Worm (Caenorhabditis elegans) whole organism, late embryonic: ENCODE data around the gene ins-15.

ENCODE experiments used
- F13H6.1 ChIP-seq: sonication (generic microtip); optimal IDR thresholded peaks from 2 replicates; lab custom pipeline; 2016; ENCODE audit warnings: missing genetic modification characterization, missing compliant biosample characterization
- K09A11.1 ChIP-seq: sonication (generic microtip); optimal IDR thresholded peaks from 2 replicates; lab custom pipeline; 2017; ENCODE audit warnings: antibody characterized with exemption, mild to moderate bottlenecking, missing genetic modification characterization, missing compliant biosample characterization; ENCODE audit not compliant: insufficient read depth
- ama-1 ChIP-seq: fragments of 150-350 bp; optimal IDR thresholded peaks from 2 replicates; lab custom pipeline; 2014
- ceh-18 ChIP-seq: sonication (generic microtip); optimal IDR thresholded peaks from 2 replicates; lab custom pipeline; 2016; ENCODE audit warnings: missing genetic modification characterization, missing compliant biosample characterization
- ceh-2 ChIP-seq: sonication (generic microtip); optimal IDR thresholded peaks from 2 replicates; lab custom pipeline; 2016; ENCODE audit warnings: missing genotype, missing genetic modification characterization, missing compliant biosample characterization
- ceh-45 ChIP-seq: fragments of 200-800 bp; sonication (Bioruptor generic); IDR thresholded peaks from 2 replicates; pipeline ENCODE4 v1.3.6; 2022; ENCODE audit warnings: missing genetic modification reagents, missing genetic modification characterization, missing compliant biosample characterization
- ceh-9 ChIP-seq: sonication (generic microtip); optimal IDR thresholded peaks from 2 replicates; lab custom pipeline; 2016; ENCODE audit warnings: mild to moderate bottlenecking, missing genetic modification characterization, inconsistent platforms, missing compliant biosample characterization
- elt-2 ChIP-seq: sonication (generic microtip); optimal IDR thresholded peaks from 2 replicates; lab custom pipeline; 2016; ENCODE audit warnings: missing genetic modification reagents, missing genetic modification characterization, missing compliant biosample characterization
- ets-4 ChIP-seq: sonication (generic microtip); optimal IDR thresholded peaks from 2 replicates; lab custom pipeline; 2016; ENCODE audit warnings: missing genetic modification characterization, missing compliant biosample characterization
- nhr-11 ChIP-seq: fragments of 150-350 bp; optimal IDR thresholded peaks from 2 replicates; lab custom pipeline; 2014; ENCODE audit warnings: missing biosample characterization, missing genetic modification characterization
- pag-3 ChIP-seq: sonication (generic microtip); optimal IDR thresholded peaks from 2 replicates; lab custom pipeline; 2016; ENCODE audit warnings: missing compliant biosample characterization, missing genetic modification characterization, borderline replicate concordance

DNA sequence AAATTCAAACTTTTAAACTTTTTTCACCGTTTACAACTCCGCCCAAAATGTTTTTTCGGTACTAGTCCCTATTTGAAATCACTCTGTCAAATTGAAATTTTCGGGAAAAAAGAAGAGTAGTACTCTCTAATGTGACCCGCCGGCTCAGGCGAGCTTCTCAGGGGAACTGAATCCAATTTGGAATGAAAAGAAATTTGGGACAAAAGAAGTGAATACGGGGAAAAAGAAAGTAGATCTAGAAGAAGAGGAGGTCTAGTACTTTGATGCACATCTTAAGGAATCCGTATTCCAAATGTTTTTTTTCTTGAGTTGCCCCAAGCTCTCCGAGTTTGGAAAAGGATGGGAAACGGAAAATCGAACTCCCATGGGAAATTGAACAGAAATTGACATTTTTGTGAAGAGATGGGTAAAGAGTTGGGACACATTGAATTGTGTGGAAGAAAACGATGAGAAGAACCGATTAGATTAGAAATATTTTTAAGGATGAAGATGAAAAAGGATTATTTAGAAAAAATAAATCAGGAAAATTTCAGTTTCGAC is 37.9 kb downstream of the ins-15 start:
- TF ChIP-seq ama-1 (lab: Kevin White, UChicago) (no peak), elt-2 (no peak), ceh-2 (tag; lab: Kevin White, UChicago) (no peak), ceh-45 (GFP tag; lab: Robert Waterston, UW) (no peak), nhr-11 (tag; lab: Kevin White, UChicago) (no peak), ceh-18 (tag; lab: Kevin White, UChicago) (no peak), K09A11.1 (tag; lab: Kevin White, UChicago) (no peak), ceh-9 (tag; lab: Kevin White, UChicago) (no peak), F13H6.1 (tag; lab: Kevin White, UChicago) (no peak), ets-4 (tag; lab: Kevin White, UChicago) (no peak), pag-3 (tag; lab: Kevin White, UChicago) (no peak)
